Worm (Caenorhabditis elegans) whole organism, L1 larva: ENCODE data around the gene srh-187.

Experiments
- fos-1 ChIP-seq: fragments of 150-350 bp; optimal IDR thresholded peaks from 2 replicates; lab custom pipeline; 2014; ENCODE audit warnings: missing biosample characterization, missing genetic modification characterization
- hpl-2 ChIP-seq: fragments of 150-350 bp; optimal IDR thresholded peaks from 2 replicates; lab custom pipeline; 2014; ENCODE audit warnings: missing biosample characterization, missing genetic modification reagents, missing genetic modification characterization
- lin-13 ChIP-seq: fragments of 150-350 bp; optimal IDR thresholded peaks from 2 replicates; lab custom pipeline; 2014; ENCODE audit warnings: missing biosample characterization, missing genetic modification reagents, missing genetic modification characterization
- lir-3 ChIP-seq: sonication (generic microtip); optimal IDR thresholded peaks from 2 replicates; lab custom pipeline; 2016; ENCODE audit warnings: mild to moderate bottlenecking, missing genetic modification characterization, moderate library complexity, missing compliant biosample characterization; ENCODE audit not compliant: poor library complexity
- unc-86 ChIP-seq: sonication (generic microtip); optimal IDR thresholded peaks from 2 replicates; lab custom pipeline; 2016; ENCODE audit warnings: missing genetic modification characterization, missing compliant biosample characterization

DNA sequence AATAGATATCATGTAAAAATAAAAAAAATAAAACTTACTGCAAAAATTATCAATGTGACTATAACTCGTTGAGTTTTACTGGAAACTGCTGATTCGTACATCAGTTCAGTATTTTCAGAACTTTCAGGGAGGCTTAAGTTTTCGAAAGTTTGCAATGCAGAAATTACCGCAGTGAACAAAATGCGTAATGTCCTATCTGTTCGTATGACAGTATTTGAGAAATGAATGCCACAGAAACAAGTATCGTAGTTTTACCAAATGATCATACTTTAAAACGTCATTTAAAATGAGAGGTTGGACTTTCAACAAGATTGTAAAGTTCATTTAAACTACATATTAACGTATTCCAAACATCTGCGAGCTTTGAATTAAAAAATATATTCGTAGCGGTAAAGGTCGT lies 17.0 kb upstream of the srh-187 start, which contains the start of gene C03G6.21:
- TF ChIP-seq lin-13 (GFP tag; lab: Kevin White, UChicago) (no peak), unc-86 (tag; lab: Kevin White, UChicago) (no peak), hpl-2 (no peak), fos-1 (tag; lab: Kevin White, UChicago) (no peak), lir-3 (tag; lab: Kevin White, UChicago) (no peak)
